Fruit fly (Drosophila melanogaster): ENCODE measurements around the gene CG31872.

DNA sequence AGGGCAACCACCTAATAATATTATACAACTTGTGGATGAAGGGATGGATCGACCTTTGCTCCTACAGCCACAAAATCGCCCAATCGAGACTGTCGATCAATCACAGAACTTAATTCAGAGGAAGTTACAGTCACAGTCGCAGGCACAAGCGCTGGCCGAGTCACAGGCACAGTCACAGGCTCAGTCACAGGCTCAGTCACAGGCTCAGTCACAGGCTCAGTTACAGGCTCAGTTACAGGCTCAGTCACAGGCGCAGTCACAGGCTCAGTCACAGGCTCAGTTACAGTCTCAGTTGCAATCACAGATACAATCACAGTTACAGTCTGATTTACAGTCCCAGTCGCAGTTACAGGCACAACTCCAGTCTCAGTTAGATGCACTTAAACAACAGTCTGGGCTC, 7.0 kb downstream of the CG31872 start:
- TF ChIP-seq insv (optimal IDR thresholded peaks at IDR 0.05) (no peak), Sin3A (optimal IDR thresholded peaks at IDR 0.05) (no peak), ttk (optimal IDR thresholded peaks at IDR 0.05) (no peak)
